Fruit fly (Drosophila melanogaster) whole organism, prepupa: ENCODE measurements around the gene asp.

Source experiments
- Blimp-1 ChIP-seq: fragments of 200-800 bp; sonication (Bioruptor generic); optimal IDR thresholded peaks from 3 replicates; lab custom pipeline; 2017; ENCODE audit warnings: missing biosample characterization, missing genetic modification characterization, mild to moderate bottlenecking, moderate library complexity, missing genetic modification reagents
- CG10669 ChIP-seq: fragments of 200-800 bp; sonication (Bioruptor generic); optimal IDR thresholded peaks from 3 replicates; lab custom pipeline; 2018; ENCODE audit warnings: missing biosample characterization, mild to moderate bottlenecking, missing genetic modification characterization, moderate library complexity
- CG11294 ChIP-seq: fragments of 200-800 bp; sonication (Bioruptor generic); IDR thresholded peaks from 2 replicates; pipeline ENCODE4 v1.3.6; 2022; ENCODE audit warnings: missing biosample characterization, missing genetic modification characterization
- CG11902 ChIP-seq: fragments of 200-800 bp; sonication (Bioruptor generic); optimal IDR thresholded peaks from 3 replicates; lab custom pipeline; 2016; ENCODE audit warnings: missing biosample characterization, missing genetic modification characterization
- CG15336 ChIP-seq: fragments of 200-800 bp; sonication (Bioruptor generic); IDR thresholded peaks from 2 replicates; pipeline ENCODE4 v1.3.6; 2022; ENCODE audit warnings: missing biosample characterization, missing genetic modification characterization
- CG1621 ChIP-seq: fragments of 200-800 bp; sonication (Bioruptor generic); optimal IDR thresholded peaks from 3 replicates; lab custom pipeline; 2018; ENCODE audit warnings: missing biosample characterization, mild to moderate bottlenecking, missing genetic modification characterization
- CG16779 ChIP-seq: fragments of 200-800 bp; sonication (Bioruptor generic); optimal IDR thresholded peaks from 3 replicates; lab custom pipeline; 2017; ENCODE audit warnings: missing biosample characterization, mild to moderate bottlenecking, missing genetic modification characterization
- CG3032 ChIP-seq: fragments of 200-800 bp; optimal IDR thresholded peaks from 2 replicates; lab custom pipeline; 2019; ENCODE audit warnings: missing biosample characterization, mild to moderate bottlenecking, missing genetic modification characterization, moderate library complexity
- CG31627 ChIP-seq: fragments of 200-800 bp; sonication (Bioruptor generic); optimal IDR thresholded peaks from 3 replicates; lab custom pipeline; 2016; ENCODE audit warnings: missing biosample characterization, missing genetic modification characterization
- CG32006 ChIP-seq: fragments of 200-800 bp; sonication (Bioruptor generic); optimal IDR thresholded peaks from 3 replicates; lab custom pipeline; 2017; ENCODE audit warnings: missing biosample characterization, mild to moderate bottlenecking, missing genetic modification characterization
- CG34406 ChIP-seq: fragments of 200-800 bp; sonication (Bioruptor generic); optimal IDR thresholded peaks from 3 replicates; lab custom pipeline; 2016; ENCODE audit warnings: missing biosample characterization, missing genetic modification characterization
- CG3919 ChIP-seq: fragments of 200-800 bp; sonication (Bioruptor generic); optimal IDR thresholded peaks from 3 replicates; lab custom pipeline; 2016; ENCODE audit warnings: missing biosample characterization, missing genetic modification characterization
- CG6163 ChIP-seq: fragments of 200-800 bp; sonication (Bioruptor generic); IDR thresholded peaks from 3 replicates; pipeline ENCODE4 v1.3.6; 2022; ENCODE audit warnings: missing biosample characterization, missing genetic modification characterization
- CG6276 ChIP-seq: fragments of 200-800 bp; sonication (Bioruptor generic); optimal IDR thresholded peaks from 2 replicates; lab custom pipeline; 2017; ENCODE audit warnings: missing biosample characterization, mild to moderate bottlenecking, missing genetic modification characterization
- CG6792 ChIP-seq: fragments of 200-800 bp; sonication (Bioruptor generic); optimal IDR thresholded peaks from 3 replicates; lab custom pipeline; 2016; ENCODE audit warnings: missing biosample characterization, missing genetic modification characterization
- CG6808 ChIP-seq: fragments of 200-800 bp; sonication (Bioruptor generic); optimal IDR thresholded peaks from 3 replicates; lab custom pipeline; 2017; ENCODE audit warnings: missing biosample characterization, missing genetic modification characterization, mild to moderate bottlenecking, moderate library complexity, missing genetic modification reagents
- CG6854 ChIP-seq: fragments of 200-800 bp; sonication (Bioruptor generic); optimal IDR thresholded peaks from 2 replicates; lab custom pipeline; 2017; ENCODE audit warnings: missing biosample characterization, mild to moderate bottlenecking, missing genetic modification characterization
- CG7368 ChIP-seq: fragments of 200-800 bp; sonication (Bioruptor generic); optimal IDR thresholded peaks from 3 replicates; lab custom pipeline; 2016; ENCODE audit warnings: missing biosample characterization, missing genetic modification characterization
- CG8319 ChIP-seq: fragments of 200-800 bp; sonication (Bioruptor generic); optimal IDR thresholded peaks from 3 replicates; lab custom pipeline; 2016; ENCODE audit warnings: missing biosample characterization, missing genetic modification characterization
- CG8632 ChIP-seq: fragments of 200-800 bp; sonication (Bioruptor generic); optimal IDR thresholded peaks from 3 replicates; lab custom pipeline; 2016; ENCODE audit warnings: missing biosample characterization, missing genetic modification characterization
- CG9139 ChIP-seq: fragments of 200-800 bp; sonication (Bioruptor generic); optimal IDR thresholded peaks from 3 replicates; lab custom pipeline; 2017; ENCODE audit warnings: missing biosample characterization, mild to moderate bottlenecking, missing genetic modification characterization
- Eip75B ChIP-seq: fragments of 200-800 bp; sonication (Bioruptor generic); optimal IDR thresholded peaks from 3 replicates; lab custom pipeline; 2016; ENCODE audit warnings: missing biosample characterization, missing genetic modification characterization
- Eip78C ChIP-seq: fragments of 200-800 bp; sonication (Bioruptor generic); peaks from one replicate; lab custom pipeline; 2016; ENCODE audit warnings: missing biosample characterization, missing genetic modification characterization
- Ets21C ChIP-seq: fragments of 200-800 bp; sonication (Bioruptor generic); optimal IDR thresholded peaks from 3 replicates; lab custom pipeline; 2016; ENCODE audit warnings: missing biosample characterization, missing genetic modification characterization
- Ets96B ChIP-seq: fragments of 200-800 bp; optimal IDR thresholded peaks from 2 replicates; lab custom pipeline; 2019; ENCODE audit warnings: missing biosample characterization, mild to moderate bottlenecking, missing genetic modification characterization, moderate library complexity
- Gug ChIP-seq: fragments of 200-800 bp; sonication (Bioruptor generic); IDR thresholded peaks from 2 replicates; pipeline ENCODE4 v1.3.6; 2022; ENCODE audit warnings: missing biosample characterization, missing genetic modification characterization
- Hr38 ChIP-seq: sonication (Bioruptor generic); optimal IDR thresholded peaks from 2 replicates; lab custom pipeline; 2016; ENCODE audit warnings: missing biosample characterization, missing genetic modification characterization
- Hr39 ChIP-seq: fragments of 200-800 bp; sonication (Bioruptor generic); optimal IDR thresholded peaks from 2 replicates; lab custom pipeline; 2016; ENCODE audit warnings: missing biosample characterization, missing genetic modification characterization
- Lpt ChIP-seq: fragments of 200-800 bp; sonication (Bioruptor generic); optimal IDR thresholded peaks from 3 replicates; lab custom pipeline; 2016; ENCODE audit warnings: missing biosample characterization, missing genetic modification characterization
- Met ChIP-seq: fragments of 200-800 bp; sonication (Bioruptor generic); optimal IDR thresholded peaks from 3 replicates; lab custom pipeline; 2016; ENCODE audit warnings: missing biosample characterization, missing genetic modification characterization
- Smox ChIP-seq: fragments of 200-800 bp; sonication (Bioruptor generic); optimal IDR thresholded peaks from 3 replicates; lab custom pipeline; 2016; ENCODE audit warnings: missing biosample characterization, missing genetic modification characterization
- Sox15 ChIP-seq: fragments of 200-800 bp; sonication (Bioruptor generic); optimal IDR thresholded peaks from 3 replicates; lab custom pipeline; 2016; ENCODE audit warnings: missing biosample characterization, missing genetic modification characterization
- acj6 ChIP-seq: fragments of 200-800 bp; sonication (Bioruptor generic); optimal IDR thresholded peaks from 3 replicates; lab custom pipeline; 2016; ENCODE audit warnings: missing biosample characterization, missing genetic modification characterization
- cyc ChIP-seq: fragments of 200-800 bp; sonication (Bioruptor generic); optimal IDR thresholded peaks from 3 replicates; lab custom pipeline; 2016; ENCODE audit warnings: missing biosample characterization, missing genetic modification characterization
- dac ChIP-seq: fragments of 200-800 bp; sonication (Bioruptor generic); optimal IDR thresholded peaks from 2 replicates; lab custom pipeline; 2017; ENCODE audit warnings: missing biosample characterization, mild to moderate bottlenecking, missing genetic modification characterization
- eg ChIP-seq: fragments of 200-800 bp; sonication (Bioruptor generic); IDR thresholded peaks from 3 replicates; pipeline ENCODE4 v1.3.6; 2022; ENCODE audit warnings: missing biosample characterization, missing genetic modification characterization
- esn ChIP-seq: fragments of 200-800 bp; sonication (Bioruptor generic); optimal IDR thresholded peaks from 2 replicates; lab custom pipeline; 2016; ENCODE audit warnings: missing biosample characterization, mild to moderate bottlenecking, missing genetic modification characterization, moderate library complexity
- fkh ChIP-seq: fragments of 200-800 bp; sonication (Bioruptor generic); optimal IDR thresholded peaks from 3 replicates; lab custom pipeline; 2017; ENCODE audit warnings: missing biosample characterization, mild to moderate bottlenecking, missing genetic modification characterization, moderate library complexity
- lz ChIP-seq: fragments of 200-800 bp; sonication (Bioruptor generic); optimal IDR thresholded peaks from 3 replicates; lab custom pipeline; 2016; ENCODE audit warnings: missing biosample characterization, missing genetic modification characterization
- pdm3 ChIP-seq: fragments of 200-800 bp; sonication (Bioruptor generic); optimal IDR thresholded peaks from 3 replicates; lab custom pipeline; 2016; ENCODE audit warnings: missing biosample characterization, missing genetic modification characterization
- ss ChIP-seq, 2 experiments: fragments of 200-800 bp; sonication (Bioruptor generic); optimal IDR thresholded peaks; 2 replicates in 1 of 2; 3 replicates in 1 of 2; lab custom pipeline; 2017 to 2018; ENCODE audit warnings: mild to moderate bottlenecking in 2 of 2, missing biosample characterization in 2 of 2, missing genetic modification characterization in 2 of 2, moderate library complexity in 1 of 2
- topi ChIP-seq: fragments of 200-800 bp; sonication (Bioruptor generic); optimal IDR thresholded peaks from 3 replicates; lab custom pipeline; 2016; ENCODE audit warnings: missing biosample characterization, missing genetic modification characterization
- vri ChIP-seq: fragments of 200-800 bp; sonication (Bioruptor generic); optimal IDR thresholded peaks from 3 replicates; lab custom pipeline; 2016; ENCODE audit warnings: missing biosample characterization, mild to moderate bottlenecking, missing genetic modification characterization

Gene asp

dm6 chr3R:24768538-24769401 lies 15.1 kb downstream of the asp start, which contains the start of gene CG13631 (continued):
- TF ChIP-seq CG32006 (peak; percentile 100), CG7368 (peak; percentile 93), CG8632 (GFP tag; lab: Kevin White, UChicago) (peak; percentile 94), Lpt (GFP tag; lab: Kevin White, UChicago) (peak; percentile 99), CG1621 (tag; lab: Kevin White, UChicago) (peak; percentile 78), Ets96B (tag; lab: Kevin White, UChicago) (peak; percentile 87), Sox15 (peak; percentile 95), CG6163 (peak; percentile 96), Met (GFP tag; lab: Kevin White, UChicago) (peak; percentile 96), Ets21C (GFP tag; lab: Kevin White, UChicago) (peak; percentile 97), CG9139 (peak; percentile 66), CG34406 (GFP tag; lab: Kevin White, UChicago) (peak; percentile 96), CG31627 (peak; percentile 98), Hr39 (peak; percentile 97), Smox (GFP tag; lab: Kevin White, UChicago) (peak; percentile 94), Eip75B (GFP tag; lab: Kevin White, UChicago) (peak; percentile 98), CG6854 (GFP tag; lab: Kevin White, UChicago) (peak; percentile 83), eg (peak; percentile 97), CG11294 (GFP tag; lab: Robert Waterston, UW) (peak; percentile 95), Blimp-1 (GFP tag; lab: Kevin White, UChicago) (peak; percentile 81), Gug (peak; percentile 98)
- TF ChIP-seq, all 60 proteins: peak for 60

DNA sequence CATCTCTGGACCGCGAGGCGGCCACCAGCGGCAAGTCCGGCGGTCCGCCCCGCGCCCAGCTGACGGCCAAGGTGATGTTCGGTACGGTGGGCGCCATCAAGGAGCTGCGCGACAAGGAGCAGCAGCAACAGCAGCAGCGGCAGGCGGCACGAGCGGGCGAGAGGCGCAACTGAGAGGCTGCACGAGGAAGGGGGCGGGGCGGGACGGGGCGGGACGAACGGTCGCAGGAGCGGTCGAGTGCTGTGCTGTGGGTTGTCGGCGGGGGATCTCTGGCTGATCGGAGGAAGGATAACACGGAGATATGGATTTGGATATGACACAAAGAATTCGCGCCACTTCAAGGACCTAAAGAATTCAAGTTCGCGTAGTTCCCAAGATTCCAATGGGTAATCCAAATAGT lies 16.0 kb downstream of the asp start:
- TF ChIP-seq esn (GFP tag; lab: Kevin White, UChicago) (no peak), Hr38 (GFP tag; lab: Kevin White, UChicago) (no peak), CG34406 (GFP tag; lab: Kevin White, UChicago) (no peak), Blimp-1 (GFP tag; lab: Kevin White, UChicago) (no peak), Smox (GFP tag; lab: Kevin White, UChicago) (no peak), vri (GFP tag; lab: Kevin White, UChicago) (no peak), CG6276 (GFP tag; lab: Kevin White, UChicago) (no peak), pdm3 (GFP tag; lab: Kevin White, UChicago) (no peak), CG7368 (no peak), CG3032 (tag; lab: Kevin White, UChicago) (no peak), CG8632 (GFP tag; lab: Kevin White, UChicago) (no peak), Eip78C (GFP tag; lab: Kevin White, UChicago) (no peak), CG8319 (GFP tag; lab: Kevin White, UChicago) (no peak)

dm6 chr3R:24771273-24772231 lies 17.9 kb downstream of the asp start, which contains the start of gene CG42331:
Gene CG42331, plus strand, starts transcription at chr3R:24772181.
- TF ChIP-seq Hr38 (GFP tag; lab: Kevin White, UChicago), result no peak
- no peak for TF ChIP-seq CG11902 (GFP tag; lab: Kevin White, UChicago)
- no peak for TF ChIP-seq Gug
- TF ChIP-seq Sox15, result no peak
- no peak for TF ChIP-seq CG16779 (tag; lab: Kevin White, UChicago)
- TF ChIP-seq topi (GFP tag; lab: Kevin White, UChicago), result peak; percentile 15
- TF ChIP-seq ss (GFP tag; optimal IDR thresholded peaks at IDR 0.05; lab: Kevin White, UChicago), result no peak
- peak; percentile 9 for TF ChIP-seq fkh (GFP tag; lab: Kevin White, UChicago)
- no peak for TF ChIP-seq CG31627
- peak; percentile 3 for TF ChIP-seq Hr39
- peak; percentile 15 for TF ChIP-seq CG6792
- no peak for TF ChIP-seq dac (GFP tag; lab: Kevin White, UChicago)
- TF ChIP-seq lz (GFP tag; lab: Kevin White, UChicago), result peak; percentile 18
- 0 out of 2 replicates have a peak, but pooled peaks have one; percentile 13 for TF ChIP-seq CG15336 (GFP tag; lab: Robert Waterston, UW)
- no peak for TF ChIP-seq CG6808
- TF ChIP-seq acj6 (GFP tag; lab: Kevin White, UChicago), result no peak
- no peak for TF ChIP-seq CG10669 (GFP tag; lab: Kevin White, UChicago)
- no peak for TF ChIP-seq CG3032 (tag; lab: Kevin White, UChicago)
- no peak for TF ChIP-seq cyc (GFP tag; lab: Kevin White, UChicago)
- no peak for TF ChIP-seq CG8632 (GFP tag; lab: Kevin White, UChicago)
- TF ChIP-seq esn (GFP tag; lab: Kevin White, UChicago), result peak; percentile 42
- no peak for TF ChIP-seq CG11294 (GFP tag; lab: Robert Waterston, UW)
- TF ChIP-seq CG3919 (GFP tag; lab: Kevin White, UChicago), result no peak
- TF ChIP-seq Lpt (GFP tag; lab: Kevin White, UChicago), result no peak
